Worm (Caenorhabditis elegans): ENCODE results near the gene dlg-1.

DNA sequence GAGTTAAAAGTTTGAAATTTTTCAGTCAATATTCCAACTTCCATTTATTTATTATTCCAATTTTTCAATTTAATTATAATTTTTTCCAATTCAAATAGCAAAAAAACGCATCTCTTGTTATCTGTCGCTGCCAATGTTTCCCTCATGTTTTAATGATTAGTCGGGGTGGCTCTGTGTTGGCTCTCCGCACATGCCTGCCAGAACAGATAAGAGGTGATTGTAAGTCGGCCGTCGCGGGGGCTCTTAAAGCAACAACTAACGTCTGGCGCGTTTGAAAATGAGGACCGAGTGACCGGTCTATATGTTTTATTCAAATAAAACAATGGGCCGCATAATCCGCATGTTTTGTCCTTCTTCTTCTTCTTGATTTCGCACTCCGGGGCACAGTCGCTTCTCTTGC, 3.1 kb upstream of the dlg-1 start:
- no peak for TF ChIP-seq efl-1 (optimal IDR thresholded peaks at IDR 0.05)
- no peak for TF ChIP-seq efl-1 (GFP tag; optimal IDR thresholded peaks at IDR 0.05 in 1 of 2)
- TF ChIP-seq nhr-85 (tag): no peak
- TF ChIP-seq ceh-63 (GFP tag; optimal IDR thresholded peaks at IDR 0.05): no peak
- no peak for TF ChIP-seq ces-1 (GFP tag; optimal IDR thresholded peaks at IDR 0.05)
- TF ChIP-seq sptf-1 (tag; optimal IDR thresholded peaks at IDR 0.05): no peak
- TF ChIP-seq lin-15B (tag; optimal IDR thresholded peaks at IDR 0.05): no peak
- no peak for TF ChIP-seq egl-27 (tag; optimal IDR thresholded peaks at IDR 0.05)
- no peak for TF ChIP-seq sup-37 (GFP tag; optimal IDR thresholded peaks at IDR 0.05)
- TF ChIP-seq hlh-17 (GFP tag; optimal IDR thresholded peaks at IDR 0.05; ENCODE audit: borderline replicate concordance): no peak
